Worm (Caenorhabditis elegans) whole organism, L2 larva: ENCODE data around the gene F17A2.13.

Experiments
- R02D3.7 ChIP-seq: fragments of 150-350 bp; optimal IDR thresholded peaks from 2 replicates; lab custom pipeline; 2014; ENCODE audit warnings: missing biosample characterization, missing genetic modification characterization
- alr-1 ChIP-seq: fragments of 150-350 bp; optimal IDR thresholded peaks from 2 replicates; lab custom pipeline; 2014; ENCODE audit warnings: missing biosample characterization, missing genetic modification characterization
- aly-2 ChIP-seq: fragments of 150-350 bp; optimal IDR thresholded peaks from 2 replicates; lab custom pipeline; 2014; ENCODE audit warnings: missing biosample characterization, missing genetic modification characterization
- elt-1 ChIP-seq: fragments of 150-350 bp; optimal IDR thresholded peaks from 2 replicates; lab custom pipeline; 2014; ENCODE audit warnings: missing biosample characterization, missing genetic modification characterization
- nhr-12 ChIP-seq: fragments of 150-350 bp; optimal IDR thresholded peaks from 2 replicates; lab custom pipeline; 2014; ENCODE audit warnings: missing biosample characterization, missing genetic modification characterization
- nhr-23 ChIP-seq: fragments of 150-350 bp; optimal IDR thresholded peaks from 2 replicates; lab custom pipeline; 2014; ENCODE audit warnings: missing biosample characterization, missing genetic modification reagents, missing genetic modification characterization
- nhr-77 ChIP-seq: fragments of 150-350 bp; optimal IDR thresholded peaks from 2 replicates; lab custom pipeline; 2014; ENCODE audit warnings: missing biosample characterization, missing genetic modification characterization
- snpc-4 ChIP-seq: fragments of 150-350 bp; optimal IDR thresholded peaks from 2 replicates; lab custom pipeline; 2014; ENCODE audit warnings: missing biosample characterization, missing genetic modification characterization
- unc-39 ChIP-seq: fragments of 150-350 bp; optimal IDR thresholded peaks from 2 replicates; lab custom pipeline; 2014; ENCODE audit warnings: missing biosample characterization, missing genetic modification characterization
- unc-62 ChIP-seq: fragments of 150-350 bp; optimal IDR thresholded peaks from 2 replicates; lab custom pipeline; 2014; ENCODE audit warnings: missing biosample characterization, missing genetic modification reagents, missing genetic modification characterization
- zag-1 ChIP-seq: fragments of 150-350 bp; optimal IDR thresholded peaks from 2 replicates; lab custom pipeline; 2014; ENCODE audit warnings: missing biosample characterization, missing genetic modification characterization

DNA sequence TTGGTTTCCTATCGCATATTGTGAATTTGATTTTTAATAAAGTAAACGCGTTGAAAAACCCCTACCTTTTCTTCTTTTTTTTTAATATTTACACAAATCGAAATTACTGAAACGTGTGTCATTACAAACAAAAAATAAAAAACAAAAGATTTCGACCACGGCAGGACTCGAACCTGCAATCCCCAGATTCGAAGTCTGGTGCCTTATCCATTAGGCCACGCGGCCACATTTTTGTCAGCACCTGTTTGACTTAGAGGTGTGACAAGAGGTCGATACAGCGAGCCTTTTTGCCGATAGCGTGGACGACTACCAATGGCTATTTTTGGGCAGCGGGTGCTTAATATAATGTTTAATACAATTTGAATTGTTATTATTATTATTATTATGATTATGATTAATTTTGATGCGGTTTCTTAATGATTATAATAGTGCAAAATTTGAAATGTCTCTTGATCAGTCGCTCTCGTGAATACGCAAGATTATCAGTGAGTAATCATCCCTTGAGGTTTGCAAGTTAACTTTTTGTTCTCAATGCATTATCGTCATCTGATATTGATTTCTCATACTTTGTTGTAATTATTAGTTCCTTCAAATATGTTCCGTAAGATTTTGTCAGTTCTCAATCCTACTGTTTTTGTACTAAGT, 16.5 kb downstream of the F17A2.13 start, which contains the start of gene srd-44:
- no peak for TF ChIP-seq nhr-77 (tag; lab: Kevin White, UChicago)
- no peak for TF ChIP-seq zag-1 (tag; lab: Kevin White, UChicago)
- no peak for TF ChIP-seq R02D3.7 (tag; lab: Kevin White, UChicago)
- TF ChIP-seq elt-1 (tag; lab: Kevin White, UChicago): no peak
- TF ChIP-seq unc-62 (GFP tag; lab: Kevin White, UChicago): no peak
- no peak for TF ChIP-seq snpc-4 (tag; lab: Kevin White, UChicago)
- no peak for TF ChIP-seq nhr-23 (tag; lab: Kevin White, UChicago)
- no peak for TF ChIP-seq alr-1 (tag; lab: Kevin White, UChicago)
- TF ChIP-seq unc-39 (tag; lab: Kevin White, UChicago): no peak
- TF ChIP-seq aly-2 (tag; lab: Kevin White, UChicago): no peak
- no peak for TF ChIP-seq nhr-12 (tag; lab: Kevin White, UChicago)
